Fruit fly (Drosophila melanogaster): ENCODE measurements around the gene CG15822.

Gene CG15822

DNA sequence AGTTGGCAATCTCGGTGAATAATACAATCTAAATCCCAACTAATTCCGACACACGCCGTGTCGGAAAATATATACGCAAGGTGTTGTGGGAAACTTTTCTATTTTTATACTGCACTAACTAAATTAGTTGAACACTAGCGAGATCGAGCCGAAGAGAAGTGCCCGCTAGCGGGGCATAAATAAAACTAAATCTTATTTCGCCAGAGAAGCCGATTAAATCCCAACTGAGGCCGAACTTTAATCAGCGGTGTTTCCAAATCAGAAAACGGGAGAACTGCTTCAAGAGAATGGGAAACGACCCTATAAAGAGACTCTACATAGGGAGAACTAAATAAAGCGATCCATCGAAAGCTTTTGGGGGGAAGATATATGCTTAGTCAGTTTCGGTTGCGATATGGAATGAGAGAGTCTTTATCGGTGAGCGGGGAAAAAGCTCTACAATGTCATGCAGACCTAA is 28.4 kb upstream of the CG15822 start, which contains the start of gene CG5707:
Gene CG5707 (minus strand): TSS at position 228 of the 457 bp plus-strand sequence.
- TF ChIP-seq PHDP (tag; optimal IDR thresholded peaks at IDR 0.05), result no peak
- TF ChIP-seq tna (GFP tag; IDR thresholded peaks at IDR 0.05; ENCODE audit: partially characterized antibody), result 0 out of 2 replicates have a peak, but pooled peaks have one; percentile 17
- peak; percentile 14 for TF ChIP-seq B-H2 (GFP tag; optimal IDR thresholded peaks at IDR 0.05)
- TF ChIP-seq CG13123 (GFP tag; optimal IDR thresholded peaks at IDR 0.05), result no peak
- TF ChIP-seq CG12769 (tag; optimal IDR thresholded peaks at IDR 0.05), result peak; percentile 88
- peak; percentile 72 for TF ChIP-seq Jarid2 (GFP tag; optimal IDR thresholded peaks at IDR 0.05)
- no peak for TF ChIP-seq CG14965 (GFP tag; optimal IDR thresholded peaks at IDR 0.05; ENCODE audit: borderline replicate concordance)
- TF ChIP-seq lola (GFP tag; optimal IDR thresholded peaks at IDR 0.05), result no peak
- TF ChIP-seq sens-2 (GFP tag; IDR thresholded peaks at IDR 0.05), result peak; percentile 19; the same call in 1 of the 2 replicates
- TF ChIP-seq CG34224 (GFP tag; IDR thresholded peaks at IDR 0.05; ENCODE audit: partially characterized antibody), result peak; percentile 53; the same call in 1 of the 3 replicates
- TF ChIP-seq chinmo (GFP tag; IDR thresholded peaks at IDR 0.05; ENCODE audit: partially characterized antibody), result 0 out of 4 replicates have a peak, but pooled peaks have one; percentile 64
- TF ChIP-seq crol (GFP tag; IDR thresholded peaks at IDR 0.05), result no peak
- TF ChIP-seq ro (GFP tag; IDR thresholded peaks at IDR 0.05), result no peak
- no peak for TF ChIP-seq CG7745 (tag; optimal IDR thresholded peaks at IDR 0.05)
- TF ChIP-seq Hr78 (GFP tag; optimal IDR thresholded peaks at IDR 0.05), result peak in 1 of 2 experiments; percentile 76
- no peak for TF ChIP-seq Taf1 (GFP tag; IDR thresholded peaks at IDR 0.05)
- TF ChIP-seq ftz-f1 (GFP tag; optimal IDR thresholded peaks at IDR 0.05), result peak; percentile 45
- no peak for TF ChIP-seq CG8765 (GFP tag; IDR thresholded peaks at IDR 0.05)
- no peak for TF ChIP-seq ERR (GFP tag; optimal IDR thresholded peaks at IDR 0.05)
- TF ChIP-seq CG3838 (GFP tag; optimal IDR thresholded peaks at IDR 0.05), result no peak
- no peak for TF ChIP-seq unc-4 (GFP tag; IDR thresholded peaks at IDR 0.05; ENCODE audit: partially characterized antibody)
- TF ChIP-seq sob (GFP tag; IDR thresholded peaks at IDR 0.05), result no peak
- peak; percentile 16 for TF ChIP-seq CG3281 (GFP tag; optimal IDR thresholded peaks at IDR 0.05)
- no peak for TF ChIP-seq nom (GFP tag; optimal IDR thresholded peaks at IDR 0.05)
- TF ChIP-seq CG31365 (tag; optimal IDR thresholded peaks at IDR 0.05), result no peak
- no peak for TF ChIP-seq bigmax (GFP tag; optimal IDR thresholded peaks at IDR 0.05)
- TF ChIP-seq ewg (GFP tag; optimal IDR thresholded peaks at IDR 0.05), result no peak
- TF ChIP-seq lab (GFP tag; optimal IDR thresholded peaks at IDR 0.05), result peak; percentile 27
- no peak for TF ChIP-seq dati (GFP tag; IDR thresholded peaks at IDR 0.05)
- no peak for TF ChIP-seq CG13296 (GFP tag; optimal IDR thresholded peaks at IDR 0.05)
- no peak for TF ChIP-seq CG10267 (tag; optimal IDR thresholded peaks at IDR 0.05)
- no peak for TF ChIP-seq CG13894 (tag; optimal IDR thresholded peaks at IDR 0.05)
- no peak for TF ChIP-seq Hand (GFP tag; optimal IDR thresholded peaks at IDR 0.05)
- TF ChIP-seq CG14710 (tag; optimal IDR thresholded peaks at IDR 0.05), result no peak
- TF ChIP-seq CG10543 (GFP tag; optimal IDR thresholded peaks at IDR 0.05), result peak; percentile 24
- peak; percentile 12 for TF ChIP-seq CG34376 (GFP tag; optimal IDR thresholded peaks at IDR 0.05)
- peak; percentile 6 for TF ChIP-seq CG15514 (GFP tag; optimal IDR thresholded peaks at IDR 0.05)
- peak; percentile 29; the same call in 1 of the 2 replicates for TF ChIP-seq Bgb (GFP tag; IDR thresholded peaks at IDR 0.05; ENCODE audit: partially characterized antibody)
- peak; percentile 37; the same call in 1 of the 3 replicates for TF ChIP-seq Dbx (GFP tag; IDR thresholded peaks at IDR 0.05)
- TF ChIP-seq CG13287 (GFP tag; IDR thresholded peaks at IDR 0.05; ENCODE audit: partially characterized antibody), result peak; percentile 19; the same call in 1 of the 2 replicates
- peak; percentile 78 for TF ChIP-seq Deaf1 (tag; optimal IDR thresholded peaks at IDR 0.05)
- TF ChIP-seq CG6272 (GFP tag; IDR thresholded peaks at IDR 0.05), result no peak
- peak; percentile 40 to 81 for TF ChIP-seq Trl (optimal IDR thresholded peaks at IDR 0.05)
- TF ChIP-seq Trl (GFP tag; optimal IDR thresholded peaks at IDR 0.05), result no peak
- TF ChIP-seq amos (GFP tag; IDR thresholded peaks at IDR 0.05; ENCODE audit: partially characterized antibody), result peak; percentile 20; the same call in 1 of the 2 replicates
- peak; percentile 88 for TF ChIP-seq CG3163 (GFP tag; optimal IDR thresholded peaks at IDR 0.05)

Measured in whole organism, embryonic.